Worm (Caenorhabditis elegans): Measurements from ENCODE around the gene slc-36.5.
"Not testable (repeated sequence)": the region's sequence is repeated elsewhere in the genome, so short reads cannot be mapped to it uniquely, and the experiment has no call there.

slc-36.5 gene

ce11 chrII:6907657-6908056 is 30.8 kb upstream of the slc-36.5 start, which contains the start of gene B0252.3:
B0252.3 (minus strand) TSS chrII:6907757.
- TF ChIP-seq snpc-4 (tag; optimal IDR thresholded peaks at IDR 0.05); unc-62 (GFP tag; optimal IDR thresholded peaks at IDR 0.05); ama-1 (optimal IDR thresholded peaks at IDR 0.05): not testable (repeated sequence)

- no peak for TF ChIP-seq nhr-23 (tag; optimal IDR thresholded peaks at IDR 0.05)
- TF ChIP-seq fos-1 (tag; optimal IDR thresholded peaks at IDR 0.05), result no peak
Measured at ce11 chrII:6901795-6902194, 24.9 kb upstream of the slc-36.5 start, which contains the start of gene psmd-9. psmd-9 (plus strand) TSS chrII:6902095.

- no peak for TF ChIP-seq tbx-2 (tag; optimal IDR thresholded peaks at IDR 0.05)
- TF ChIP-seq nhr-237 (tag; optimal IDR thresholded peaks at IDR 0.05), result no peak
- TF ChIP-seq egl-5 (tag; optimal IDR thresholded peaks at IDR 0.05), result no peak
- TF ChIP-seq lin-39 (tag; optimal IDR thresholded peaks at IDR 0.05), result no peak
Measured at ce11 chrII:6900708-6901107, 23.9 kb upstream of the slc-36.5 start.

ce11 chrII:6898017-6898779 is 21.3 kb upstream of the slc-36.5 start, which contains the start of gene hrpl-1:
hrpl-1 (plus strand) TSS chrII:6898729.
- peak; percentile 24 for TF ChIP-seq nfya-1 (tag; optimal IDR thresholded peaks at IDR 0.05; ENCODE audit: insufficient read depth)
- TF ChIP-seq nhr-43 (tag; optimal IDR thresholded peaks at IDR 0.05; ENCODE audit: poor library complexity, severe bottlenecking), result peak; percentile 35
- TF ChIP-seq jun-1 (tag; optimal IDR thresholded peaks at IDR 0.05), result no peak

ce11 chrII:6897507-6897906 is 20.6 kb upstream of the slc-36.5 start, which contains the start of gene C44B7.11:
C44B7.11 (minus strand) TSS chrII:6897540.
- TF ChIP-seq pqm-1 (tag; optimal IDR thresholded peaks at IDR 0.05) (peak; percentile 29), ztf-4 (tag; optimal IDR thresholded peaks at IDR 0.05) (no peak), elt-2 (tag; optimal IDR thresholded peaks at IDR 0.05) (peak; percentile 34), fkh-10 (GFP tag; optimal IDR thresholded peaks at IDR 0.05) (no peak), unc-62 (GFP tag; optimal IDR thresholded peaks at IDR 0.05) (no peak)

- TF ChIP-seq ama-1 (optimal IDR thresholded peaks at IDR 0.05), result no peak
Measured at ce11 chrII:6893589-6894245, 16.9 kb upstream of the slc-36.5 start, which contains the start of gene adal-1. adal-1 (minus strand) TSS chrII:6893639.

ce11 chrII:6891838-6892237 is 15.0 kb upstream of the slc-36.5 start:
- TF ChIP-seq nhr-11 (tag; optimal IDR thresholded peaks at IDR 0.05), result no peak
- TF ChIP-seq lin-39 (tag; optimal IDR thresholded peaks at IDR 0.05), result peak; percentile 41
- peak; percentile 39 for TF ChIP-seq nhr-25 (tag; optimal IDR thresholded peaks at IDR 0.05)
- peak; percentile 60 for TF ChIP-seq nhr-23 (tag; optimal IDR thresholded peaks at IDR 0.05)
- peak; percentile 86 for TF ChIP-seq jun-1 (tag; optimal IDR thresholded peaks at IDR 0.05)
- TF ChIP-seq elt-2 (tag; optimal IDR thresholded peaks at IDR 0.05), result peak; percentile 50
- TF ChIP-seq hmg-11 (tag; optimal IDR thresholded peaks at IDR 0.05), result no peak
- TF ChIP-seq nhr-43 (tag; optimal IDR thresholded peaks at IDR 0.05; ENCODE audit: poor library complexity, severe bottlenecking), result peak; percentile 85
- peak; percentile 77 for TF ChIP-seq pqm-1 (tag; optimal IDR thresholded peaks at IDR 0.05)
- peak; percentile 63 for TF ChIP-seq ama-1 (optimal IDR thresholded peaks at IDR 0.05)
- peak; percentile 46 for TF ChIP-seq nfya-1 (tag; optimal IDR thresholded peaks at IDR 0.05; ENCODE audit: insufficient read depth)
- TF ChIP-seq skn-1 (tag; optimal IDR thresholded peaks at IDR 0.05), result no peak
- TF ChIP-seq lsy-12 (tag; optimal IDR thresholded peaks at IDR 0.05), result peak; percentile 64
- TF ChIP-seq pha-4 (tag; optimal IDR thresholded peaks at IDR 0.05), result peak; percentile 50

- TF ChIP-seq unc-62 (GFP tag; optimal IDR thresholded peaks at IDR 0.05), result no peak
- TF ChIP-seq R02D3.7 (tag; optimal IDR thresholded peaks at IDR 0.05), result peak; percentile 14
- no peak for TF ChIP-seq fkh-10 (GFP tag; optimal IDR thresholded peaks at IDR 0.05)
- no peak for TF ChIP-seq eor-1 (tag; optimal IDR thresholded peaks at IDR 0.05)
- TF ChIP-seq lin-39 (tag; optimal IDR thresholded peaks at IDR 0.05), result peak; percentile 89
- TF ChIP-seq nhr-67 (tag; optimal IDR thresholded peaks at IDR 0.05), result no peak
- no peak for TF ChIP-seq egl-27 (tag; optimal IDR thresholded peaks at IDR 0.05)
- peak; percentile 13 for TF ChIP-seq tbx-2 (tag; optimal IDR thresholded peaks at IDR 0.05)
- peak; percentile 82 for TF ChIP-seq mdl-1 (tag; optimal IDR thresholded peaks at IDR 0.05)
- peak; percentile 81 for TF ChIP-seq pha-4 (tag; optimal IDR thresholded peaks at IDR 0.05)
- TF ChIP-seq nhr-237 (tag; optimal IDR thresholded peaks at IDR 0.05), result no peak
- peak; percentile 97 for TF ChIP-seq ama-1 (optimal IDR thresholded peaks at IDR 0.05)
- peak; percentile 42 for TF ChIP-seq lsy-12 (tag; optimal IDR thresholded peaks at IDR 0.05)
- no peak for TF ChIP-seq ZK546.5 (tag; optimal IDR thresholded peaks at IDR 0.05)
- peak; percentile 38 for TF ChIP-seq lin-15B (tag; optimal IDR thresholded peaks at IDR 0.05)
- no peak for TF ChIP-seq ceh-9 (tag; optimal IDR thresholded peaks at IDR 0.05)
- no peak for TF ChIP-seq sea-2 (GFP tag; optimal IDR thresholded peaks at IDR 0.05)
- TF ChIP-seq nhr-43 (tag; optimal IDR thresholded peaks at IDR 0.05; ENCODE audit: poor library complexity, severe bottlenecking), result peak; percentile 68
- no peak for TF ChIP-seq zag-1 (tag; optimal IDR thresholded peaks at IDR 0.05)
- TF ChIP-seq ztf-4 (tag; optimal IDR thresholded peaks at IDR 0.05), result no peak
- no peak for TF ChIP-seq unc-39 (tag; optimal IDR thresholded peaks at IDR 0.05)
- no peak for TF ChIP-seq nhr-76 (tag; optimal IDR thresholded peaks at IDR 0.05)
Measured at ce11 chrII:6891176-6891575, 14.3 kb upstream of the slc-36.5 start.

All from whole organism, L3 larva.